Worm (Caenorhabditis elegans) whole organism, L4 larva: ENCODE results near the gene fbxb-75.

Experiments used
- D1046.2 ChIP-seq: fragments of 200-800 bp; sonication (Bioruptor generic); IDR thresholded peaks from 2 replicates; pipeline ENCODE4 v1.3.6; 2022; ENCODE audit warnings: missing genetic modification characterization, missing compliant biosample characterization
- F26F4.8 ChIP-seq: fragments of 200-800 bp; sonication (Bioruptor generic); conservative IDR thresholded peaks from 2 replicates; pipeline ENCODE4 v1.3.6; 2022; ENCODE audit warnings: missing genetic modification characterization, missing compliant biosample characterization
- F37D6.2 ChIP-seq: sonication (generic microtip); optimal IDR thresholded peaks from 2 replicates; lab custom pipeline; 2016; ENCODE audit warnings: mild to moderate bottlenecking, missing genetic modification characterization, missing compliant biosample characterization
- F44E2.7 ChIP-seq: fragments of 200-800 bp; sonication (Bioruptor generic); IDR thresholded peaks from 2 replicates; pipeline ENCODE4 v2.1.2; 2022; ENCODE audit warnings: missing genetic modification characterization, missing compliant biosample characterization
- F49E8.2 ChIP-seq: sonication (generic microtip); optimal IDR thresholded peaks from 2 replicates; lab custom pipeline; 2016; ENCODE audit warnings: missing compliant biosample characterization, mild to moderate bottlenecking, missing genetic modification characterization, borderline replicate concordance
- R02D3.7 ChIP-seq: fragments of 150-350 bp; sonication (generic microtip); optimal IDR thresholded peaks from 3 replicates; lab custom pipeline; 2014; ENCODE audit warnings: missing biosample characterization, missing genetic modification characterization
- T20F7.1 ChIP-seq: fragments of 200-800 bp; sonication (Bioruptor generic); optimal IDR thresholded peaks from 2 replicates; lab custom pipeline; 2018; ENCODE audit warnings: mild to moderate bottlenecking, missing genetic modification characterization, missing compliant biosample characterization
- T26A8.4 ChIP-seq: fragments of 200-800 bp; sonication (Bioruptor generic); IDR thresholded peaks from 2 replicates; pipeline ENCODE4 v1.3.6; 2022; ENCODE audit warnings: missing genetic modification characterization, missing compliant biosample characterization
- Y105C5A.15 ChIP-seq: fragments of 200-800 bp; sonication (Bioruptor generic); IDR thresholded peaks from 2 replicates; pipeline ENCODE4 v1.3.6; 2022; ENCODE audit warnings: missing genetic modification characterization, missing compliant biosample characterization
- Y48G9A.11 ChIP-seq: fragments of 200-800 bp; sonication (Bioruptor generic); IDR thresholded peaks from 2 replicates; pipeline ENCODE4 v1.3.6; 2022; ENCODE audit warnings: missing genetic modification reagents, missing genetic modification characterization, missing compliant biosample characterization
- Y5F2A.4 ChIP-seq: fragments of 200-800 bp; sonication (Bioruptor generic); optimal IDR thresholded peaks from 2 replicates; lab custom pipeline; 2018; ENCODE audit warnings: mild to moderate bottlenecking, missing genetic modification characterization, missing compliant biosample characterization
- ctbp-1 ChIP-seq: fragments of 200-800 bp; sonication (Bioruptor generic); IDR thresholded peaks from 2 replicates; pipeline ENCODE4 v1.3.6; 2022; ENCODE audit warnings: missing genetic modification reagents, missing genetic modification characterization, missing compliant biosample characterization
- daf-12 ChIP-seq: fragments of 150-350 bp; optimal IDR thresholded peaks from 2 replicates; lab custom pipeline; 2014; ENCODE audit warnings: missing biosample characterization, missing genetic modification reagents, missing genetic modification characterization
- daf-8 ChIP-seq: fragments of 200-800 bp; sonication (Bioruptor generic); IDR thresholded peaks from 2 replicates; pipeline ENCODE4 v1.3.6; 2022; ENCODE audit warnings: missing genetic modification characterization, missing compliant biosample characterization
- dmd-6 ChIP-seq: fragments of 200-800 bp; sonication (Bioruptor generic); IDR thresholded peaks from 2 replicates; pipeline ENCODE4 v1.3.6; 2022; ENCODE audit warnings: missing genetic modification reagents, missing genetic modification characterization, missing compliant biosample characterization
- dmd-8 ChIP-seq: fragments of 200-800 bp; sonication (Bioruptor generic); IDR thresholded peaks from 2 replicates; pipeline ENCODE4 v1.3.6; 2022; ENCODE audit warnings: missing genetic modification characterization, missing compliant biosample characterization
- dmd-9 ChIP-seq: fragments of 200-800 bp; sonication (Bioruptor generic); IDR thresholded peaks from 2 replicates; pipeline ENCODE4 v1.3.6; 2022; ENCODE audit warnings: missing genetic modification reagents, missing genetic modification characterization, missing compliant biosample characterization
- dpl-1 ChIP-seq: fragments of 150-350 bp; optimal IDR thresholded peaks from 2 replicates; lab custom pipeline; 2014; ENCODE audit warnings: missing biosample characterization, missing genetic modification reagents, missing genetic modification characterization
- duxl-1 ChIP-seq: sonication (generic microtip); optimal IDR thresholded peaks from 2 replicates; lab custom pipeline; 2016; ENCODE audit warnings: mild to moderate bottlenecking, missing genetic modification characterization, moderate library complexity, missing compliant biosample characterization; ENCODE audit not compliant: poor library complexity
- hif-1 ChIP-seq, 2 experiments: sonication (generic microtip); optimal IDR thresholded peaks; 2 replicates each; lab custom pipeline; 2016 to 2017; ENCODE audit warnings: missing compliant biosample characterization in 2 of 2, missing genetic modification characterization in 2 of 2, missing genetic modification reagents in 2 of 2, missing genotype in 2 of 2, mild to moderate bottlenecking in 1 of 2
- hlh-11 ChIP-seq: fragments of 200-800 bp; sonication (Bioruptor generic); optimal IDR thresholded peaks from 2 replicates; lab custom pipeline; 2018; ENCODE audit warnings: mild to moderate bottlenecking, missing genetic modification characterization, missing compliant biosample characterization
- hlh-30 ChIP-seq: sonication (generic microtip); optimal IDR thresholded peaks from 2 replicates; lab custom pipeline; 2017; ENCODE audit warnings: antibody characterized with exemption, mild to moderate bottlenecking, missing genetic modification characterization, missing compliant biosample characterization; ENCODE audit not compliant: insufficient read depth
- lim-7 ChIP-seq: fragments of 200-800 bp; sonication (Bioruptor generic); IDR thresholded peaks from 2 replicates; pipeline ENCODE4 v1.3.6; 2022; ENCODE audit warnings: missing genetic modification characterization, missing compliant biosample characterization
- lin-15B ChIP-seq: fragments of 150-350 bp; sonication (generic microtip); optimal IDR thresholded peaks from 3 replicates; lab custom pipeline; 2014; ENCODE audit warnings: missing biosample characterization, missing genetic modification characterization
- lin-29 ChIP-seq: fragments of 200-800 bp; sonication (Bioruptor generic); IDR thresholded peaks from 2 replicates; pipeline ENCODE4 v1.3.6; 2022; ENCODE audit warnings: missing genetic modification reagents, missing genetic modification characterization, missing compliant biosample characterization
- lin-39 ChIP-seq: fragments of 150-350 bp; optimal IDR thresholded peaks from 2 replicates; lab custom pipeline; 2014; ENCODE audit warnings: missing biosample characterization, missing genetic modification reagents, missing genetic modification characterization
- lsy-2 ChIP-seq, 2 experiments: fragments of 150-350 bp in 1 of 2; sonication (generic microtip) in 1 of 2; optimal IDR thresholded peaks; 2 replicates each; lab custom pipeline; 2014 to 2017; ENCODE audit warnings: missing biosample characterization in 2 of 2, missing genetic modification characterization in 2 of 2
- madf-5 ChIP-seq, 2 experiments: fragments of 200-800 bp; sonication (Bioruptor generic); IDR thresholded peaks; 2 replicates each; pipeline ENCODE4 v1.3.6; 2022; ENCODE audit warnings: missing compliant biosample characterization in 2 of 2, missing genetic modification characterization in 2 of 2
- madf-9 ChIP-seq: fragments of 200-800 bp; sonication (Bioruptor generic); conservative IDR thresholded peaks from 2 replicates; pipeline ENCODE4 v1.3.6; 2022; ENCODE audit warnings: missing genetic modification reagents, missing genetic modification characterization, missing compliant biosample characterization
- mdt-29 ChIP-seq: fragments of 200-800 bp; sonication (Bioruptor generic); IDR thresholded peaks from 2 replicates; pipeline ENCODE4 v1.3.6; 2022; ENCODE audit warnings: missing genetic modification reagents, missing genetic modification characterization, missing compliant biosample characterization
- mep-1 ChIP-seq: fragments of 150-350 bp; sonication (generic microtip); optimal IDR thresholded peaks from 3 replicates; lab custom pipeline; 2014; ENCODE audit warnings: missing biosample characterization, missing genetic modification characterization
- mes-2 ChIP-seq: sonication (generic microtip); optimal IDR thresholded peaks from 2 replicates; lab custom pipeline; 2016; ENCODE audit warnings: missing genotype, mild to moderate bottlenecking, missing genetic modification characterization, missing compliant biosample characterization; ENCODE audit not compliant: poor library complexity, severe bottlenecking
- nhr-102 ChIP-seq: sonication (generic microtip); optimal IDR thresholded peaks from 2 replicates; lab custom pipeline; 2016; ENCODE audit warnings: mild to moderate bottlenecking, missing genetic modification characterization, moderate library complexity, missing compliant biosample characterization
- nhr-28 ChIP-seq: fragments of 150-350 bp; optimal IDR thresholded peaks from 2 replicates; lab custom pipeline; 2014; ENCODE audit warnings: missing biosample characterization, missing genetic modification characterization
- nhr-41 ChIP-seq: fragments of 200-800 bp; sonication (Bioruptor generic); IDR thresholded peaks from 2 replicates; pipeline ENCODE4 v1.3.6; 2022; ENCODE audit warnings: missing genetic modification reagents, missing genetic modification characterization, missing compliant biosample characterization
- nhr-42 ChIP-seq: fragments of 200-800 bp; sonication (Bioruptor generic); IDR thresholded peaks from 2 replicates; pipeline ENCODE4 v1.3.6; 2022; ENCODE audit warnings: missing genetic modification characterization, missing compliant biosample characterization
- nhr-76 ChIP-seq: fragments of 150-350 bp; optimal IDR thresholded peaks from 2 replicates; lab custom pipeline; 2014; ENCODE audit warnings: missing biosample characterization, missing genetic modification characterization
- nhr-77 ChIP-seq: fragments of 150-350 bp; optimal IDR thresholded peaks from 2 replicates; lab custom pipeline; 2014; ENCODE audit warnings: missing biosample characterization, missing genetic modification characterization
- saeg-2 ChIP-seq: fragments of 200-800 bp; sonication (Bioruptor generic); IDR thresholded peaks from 2 replicates; pipeline ENCODE4 v1.3.6; 2022; ENCODE audit warnings: missing genetic modification reagents, missing genetic modification characterization, missing compliant biosample characterization
- set-16 ChIP-seq: fragments of 200-800 bp; sonication (Bioruptor generic); IDR thresholded peaks from 2 replicates; pipeline ENCODE4 v1.3.6; 2022; ENCODE audit warnings: missing genetic modification reagents, missing genetic modification characterization, missing compliant biosample characterization
- snpc-4 ChIP-seq: fragments of 150-350 bp; optimal IDR thresholded peaks from 2 replicates; lab custom pipeline; 2014; ENCODE audit warnings: missing biosample characterization, missing genetic modification characterization
- spr-3 ChIP-seq: fragments of 200-800 bp; sonication (Bioruptor generic); optimal IDR thresholded peaks from 2 replicates; lab custom pipeline; 2018; ENCODE audit warnings: mild to moderate bottlenecking, missing genetic modification characterization, missing compliant biosample characterization
- tra-1 ChIP-seq: fragments of 200-800 bp; sonication (Bioruptor generic); IDR thresholded peaks from 2 replicates; pipeline ENCODE4 v1.3.6; 2022; ENCODE audit warnings: missing genetic modification reagents, missing genetic modification characterization, missing compliant biosample characterization
- unc-62 ChIP-seq, 3 experiments: fragments of 150-350 bp in 1 of 3; sonication (generic microtip); optimal IDR thresholded peaks in 2 of 3; peaks in 1 of 3; 1 replicate in 1 of 3; 2 replicates in 2 of 3; lab custom pipeline; 2014 to 2017; ENCODE audit warnings: missing biosample characterization in 3 of 3, missing genetic modification characterization in 3 of 3, missing genetic modification reagents in 3 of 3, missing genotype in 1 of 3
- zag-1 ChIP-seq: fragments of 150-350 bp; optimal IDR thresholded peaks from 2 replicates; lab custom pipeline; 2014; ENCODE audit warnings: missing biosample characterization, missing genetic modification characterization
- zip-11 ChIP-seq: fragments of 200-800 bp; sonication (Bioruptor generic); IDR thresholded peaks from 2 replicates; pipeline ENCODE4 v1.3.6; 2022; ENCODE audit warnings: missing genetic modification characterization, missing compliant biosample characterization
- zip-2 ChIP-seq: fragments of 150-350 bp; optimal IDR thresholded peaks from 2 replicates; lab custom pipeline; 2014; ENCODE audit warnings: missing biosample characterization, missing genetic modification characterization
- ztf-7 ChIP-seq: fragments of 150-350 bp; optimal IDR thresholded peaks from 2 replicates; lab custom pipeline; 2014; ENCODE audit warnings: missing biosample characterization, missing genetic modification characterization

Gene fbxb-75

DNA sequence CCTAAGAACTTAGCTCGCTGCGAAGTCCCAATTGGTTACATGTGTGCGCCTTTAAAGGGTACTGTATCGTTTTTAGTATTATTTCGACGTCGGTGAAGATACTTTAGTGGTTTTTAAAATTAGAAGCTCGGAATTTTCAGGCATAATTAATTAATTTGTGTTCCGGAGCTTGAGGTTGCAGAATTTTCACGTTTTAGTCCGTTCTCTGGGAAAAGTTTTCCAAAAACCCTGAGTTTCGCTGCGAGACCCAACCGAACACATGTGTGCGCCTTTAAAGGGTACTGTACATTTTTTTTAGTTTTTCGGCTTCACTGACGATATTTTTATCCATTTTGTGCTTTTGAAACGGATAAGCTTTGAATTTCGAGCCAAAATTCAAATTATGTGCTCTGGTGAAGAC, 47.5 kb downstream of the fbxb-75 start (continued):
- TF ChIP-seq lin-15B (tag; lab: Kevin White, UChicago) (no peak), madf-5 (GFP tag; IDR thresholded peaks at IDR 0.05; lab: Robert Waterston, UW) (no peak), lim-7 (GFP tag; lab: Robert Waterston, UW) (no peak), nhr-41 (GFP tag; lab: Robert Waterston, UW) (no peak), hlh-11 (no peak), Y48G9A.11 (peak; percentile 53; the same call in 1 of the 2 replicates), lin-29 (GFP tag; lab: Robert Waterston, UW) (no peak), T20F7.1 (GFP tag; lab: Kevin White, UChicago) (no peak), mdt-29 (no peak), F49E8.2 (tag; lab: Kevin White, UChicago) (peak; percentile 74), nhr-102 (tag; lab: Kevin White, UChicago) (no peak), daf-12 (tag; lab: Kevin White, UChicago) (no peak), R02D3.7 (tag; lab: Kevin White, UChicago) (no peak), nhr-42 (no peak), madf-9 (GFP tag; lab: Robert Waterston, UW) (no peak), saeg-2 (GFP tag; lab: Robert Waterston, UW) (no peak), dmd-8 (no peak), dmd-6 (GFP tag; lab: Robert Waterston, UW) (no peak), Y5F2A.4 (GFP tag; lab: Kevin White, UChicago) (no peak), hif-1 (tag; optimal IDR thresholded peaks at IDR 0.05; lab: Kevin White, UChicago) (no peak), nhr-76 (tag; lab: Kevin White, UChicago) (no peak)

- TF ChIP-seq lin-39: no peak
- peak; percentile 94 for TF ChIP-seq hlh-11
- 0 out of 2 replicates have a peak, but pooled peaks have one; percentile 28 for TF ChIP-seq lim-7 (GFP tag; lab: Robert Waterston, UW)
- TF ChIP-seq lin-15B (tag; lab: Kevin White, UChicago): peak; percentile 77
- TF ChIP-seq snpc-4 (tag; lab: Kevin White, UChicago): no peak
- peak; percentile 72 for TF ChIP-seq hlh-30 (tag; lab: Kevin White, UChicago)
- peak; percentile 93 for TF ChIP-seq T20F7.1 (GFP tag; lab: Kevin White, UChicago)
- peak; percentile 80 for TF ChIP-seq Y5F2A.4 (GFP tag; lab: Kevin White, UChicago)
- peak in 1 of 2 experiments; percentile 90 for TF ChIP-seq unc-62 (GFP tag; optimal IDR thresholded peaks at IDR 0.05 in 1 of 2; lab: Kevin White, UChicago)
- no peak for TF ChIP-seq unc-62 (tag; optimal IDR thresholded peaks at IDR 0.05; lab: Kevin White, UChicago)
- peak; percentile 95 for TF ChIP-seq madf-9 (GFP tag; lab: Robert Waterston, UW)
- peak; percentile 96 for TF ChIP-seq tra-1
- TF ChIP-seq ctbp-1 (GFP tag; lab: Robert Waterston, UW): peak; percentile 95
- TF ChIP-seq F37D6.2 (tag; lab: Kevin White, UChicago): peak; percentile 93
- no peak for TF ChIP-seq F26F4.8 (GFP tag; lab: Robert Waterston, UW)
- TF ChIP-seq T26A8.4 (GFP tag; lab: Robert Waterston, UW): peak; percentile 99
- peak; percentile 97 for TF ChIP-seq dmd-9 (GFP tag; lab: Robert Waterston, UW)
- peak; percentile 90 for TF ChIP-seq mep-1 (tag; lab: Kevin White, UChicago)
- 0 out of 2 replicates have a peak, but pooled peaks have one; percentile 77 for TF ChIP-seq F44E2.7 (GFP tag; lab: Robert Waterston, UW)
- TF ChIP-seq Y105C5A.15 (GFP tag; lab: Robert Waterston, UW): peak; percentile 66; the same call in 1 of the 2 replicates
- no peak for TF ChIP-seq ztf-7 (tag; lab: Kevin White, UChicago)
- peak; percentile 96 for TF ChIP-seq nhr-77
- TF ChIP-seq zag-1 (tag; lab: Kevin White, UChicago): no peak
- TF ChIP-seq lsy-2 (tag; optimal IDR thresholded peaks at IDR 0.05; lab: Kevin White, UChicago): peak; percentile 93 to 96
- no peak for TF ChIP-seq zip-11 (GFP tag; lab: Robert Waterston, UW)
- TF ChIP-seq mes-2 (tag; lab: Kevin White, UChicago): peak; percentile 97
- peak; percentile 95 for TF ChIP-seq D1046.2
- peak; percentile 94 for TF ChIP-seq duxl-1
- peak; percentile 96 for TF ChIP-seq dpl-1
- peak; percentile 88 for TF ChIP-seq spr-3 (GFP tag; lab: Kevin White, UChicago)
- no peak for TF ChIP-seq daf-8
- TF ChIP-seq set-16: peak; percentile 31; the same call in 1 of the 2 replicates
- peak; percentile 91 for TF ChIP-seq nhr-28 (tag; lab: Kevin White, UChicago)
- TF ChIP-seq zip-2: peak; percentile 43
- TF ChIP-seq nhr-102 (tag; lab: Kevin White, UChicago): peak; percentile 97
- TF ChIP-seq nhr-76 (tag; lab: Kevin White, UChicago): no peak
Measured at ce11 chrIV:4390438-4390894, 50.5 kb downstream of the fbxb-75 start, which contains the start of the genes rpl-7A and set-21. Gene rpl-7A, minus strand, starts transcription at chrIV:4390590. Gene set-21, plus strand, starts transcription at chrIV:4390844.
